Fruit fly (Drosophila melanogaster) whole organism, embryonic: ENCODE results near the gene Nph.

Source experiments
- Atf-2 ChIP-seq: fragments of 200-800 bp; sonication (Bioruptor generic); optimal IDR thresholded peaks from 2 replicates; lab custom pipeline; 2016; ENCODE audit warnings: missing biosample characterization, missing genetic modification characterization
- CG1024 ChIP-seq: fragments of 200-800 bp; sonication (Bioruptor generic); IDR thresholded peaks from 2 replicates; pipeline ENCODE4 v1.3.6; 2022; ENCODE audit warnings: missing biosample characterization, missing genetic modification characterization
- CG13424 ChIP-seq: fragments of 200-800 bp; sonication (Bioruptor generic); optimal IDR thresholded peaks from 2 replicates; lab custom pipeline; 2019; ENCODE audit warnings: missing biosample characterization, mild to moderate bottlenecking, missing genetic modification characterization, moderate library complexity
- CG13775 ChIP-seq: fragments of 200-800 bp; sonication (Bioruptor generic); optimal IDR thresholded peaks from 3 replicates; lab custom pipeline; 2017; ENCODE audit warnings: missing biosample characterization, mild to moderate bottlenecking, missing genetic modification characterization
- CG1603 ChIP-seq: fragments of 200-800 bp; sonication (Bioruptor generic); optimal IDR thresholded peaks from 2 replicates; lab custom pipeline; 2019; ENCODE audit warnings: missing biosample characterization, mild to moderate bottlenecking, missing genetic modification characterization, moderate library complexity
- CG17328 ChIP-seq: fragments of 200-800 bp; sonication (Bioruptor generic); IDR thresholded peaks from 2 replicates; pipeline ENCODE4 v1.3.6; 2022; ENCODE audit warnings: missing biosample characterization, missing genetic modification characterization
- CG2129 ChIP-seq: fragments of 200-800 bp; sonication (Bioruptor generic); IDR thresholded peaks from 2 replicates; pipeline ENCODE4 v1.3.6; 2022; ENCODE audit warnings: missing biosample characterization, missing genetic modification characterization; ENCODE audit not compliant: partially characterized antibody
- CG2712 ChIP-seq: fragments of 200-800 bp; optimal IDR thresholded peaks from 3 replicates; lab custom pipeline; 2019; ENCODE audit warnings: missing biosample characterization, mild to moderate bottlenecking, missing genetic modification characterization, moderate library complexity
- CG4282 ChIP-seq: fragments of 200-800 bp; sonication (Bioruptor generic); optimal IDR thresholded peaks from 2 replicates; lab custom pipeline; 2016; ENCODE audit warnings: missing biosample characterization, missing genetic modification characterization
- CG6765 ChIP-seq: fragments of 200-800 bp; sonication (Bioruptor generic); optimal IDR thresholded peaks from 3 replicates; lab custom pipeline; 2017; ENCODE audit warnings: missing biosample characterization, mild to moderate bottlenecking, missing genetic modification characterization
- CG7928 ChIP-seq: fragments of 200-800 bp; sonication (Bioruptor generic); optimal IDR thresholded peaks from 2 replicates; lab custom pipeline; 2017; ENCODE audit warnings: missing biosample characterization, mild to moderate bottlenecking, missing genetic modification characterization
- CoRest ChIP-seq: fragments of 200-800 bp; sonication (Bioruptor generic); optimal IDR thresholded peaks from 3 replicates; lab custom pipeline; 2018; ENCODE audit warnings: missing biosample characterization, mild to moderate bottlenecking, missing genetic modification characterization, moderate library complexity
- D19B ChIP-seq: fragments of 200-800 bp; sonication (Bioruptor generic); optimal IDR thresholded peaks from 2 replicates; lab custom pipeline; 2017; ENCODE audit warnings: missing biosample characterization, mild to moderate bottlenecking, missing genetic modification characterization
- Dip2 ChIP-seq: fragments of 200-800 bp; sonication (Bioruptor generic); IDR thresholded peaks from 2 replicates; pipeline ENCODE4 v1.3.6; 2022; ENCODE audit warnings: missing biosample characterization, missing genetic modification characterization
- Fer2 ChIP-seq: fragments of 200-800 bp; sonication (Bioruptor generic); optimal IDR thresholded peaks from 2 replicates; lab custom pipeline; 2018; ENCODE audit warnings: missing biosample characterization, mild to moderate bottlenecking, missing genetic modification characterization, moderate library complexity
- HHEX ChIP-seq: fragments of 200-800 bp; sonication (Bioruptor generic); optimal IDR thresholded peaks from 3 replicates; lab custom pipeline; 2017; ENCODE audit warnings: missing biosample characterization, mild to moderate bottlenecking, missing genetic modification characterization, missing genetic modification reagents
- HLH54F ChIP-seq: fragments of 200-800 bp; sonication (Bioruptor generic); optimal IDR thresholded peaks from 3 replicates; lab custom pipeline; 2016; ENCODE audit warnings: missing biosample characterization, missing genetic modification characterization
- Hr51 ChIP-seq, 2 experiments: fragments of 200-800 bp; sonication (Bioruptor generic); optimal IDR thresholded peaks; 2 replicates in 1 of 2; 3 replicates in 1 of 2; lab custom pipeline; 2016 to 2018; ENCODE audit warnings: missing biosample characterization in 2 of 2, missing genetic modification characterization in 2 of 2, mild to moderate bottlenecking in 1 of 2, moderate library complexity in 1 of 2
- Lim3 ChIP-seq: fragments of 200-800 bp; sonication (Bioruptor generic); IDR thresholded peaks from 2 replicates; pipeline ENCODE4 v1.3.6; 2022; ENCODE audit warnings: missing biosample characterization, missing genetic modification characterization
- Mrtf ChIP-seq: fragments of 200-800 bp; sonication (Bioruptor generic); IDR thresholded peaks from 3 replicates; pipeline ENCODE4 v1.3.6; 2022; ENCODE audit warnings: missing biosample characterization, missing genetic modification characterization
- Poxn ChIP-seq: fragments of 200-800 bp; sonication (Bioruptor generic); IDR thresholded peaks from 2 replicates; pipeline ENCODE4 v1.3.6; 2022; ENCODE audit warnings: missing biosample characterization, missing genetic modification characterization
- Rx ChIP-seq: fragments of 200-800 bp; sonication (Bioruptor generic); IDR thresholded peaks from 2 replicates; pipeline ENCODE4 v1.3.6; 2022; ENCODE audit warnings: missing biosample characterization, missing genetic modification characterization
- Sin3A ChIP-seq: fragments of >200 bp; optimal IDR thresholded peaks from 2 replicates; lab custom pipeline; 2018
- Sry-δ ChIP-seq: fragments of 200-800 bp; sonication (Bioruptor generic); optimal IDR thresholded peaks from 2 replicates; lab custom pipeline; 2016; ENCODE audit warnings: missing biosample characterization, missing genetic modification characterization
- Taf1 ChIP-seq: fragments of 200-800 bp; sonication (Bioruptor generic); IDR thresholded peaks from 2 replicates; pipeline ENCODE4 v1.3.6; 2022; ENCODE audit warnings: missing biosample characterization, missing genetic modification characterization
- bsh ChIP-seq, 2 experiments: fragments of 200-800 bp; sonication (Bioruptor generic); optimal IDR thresholded peaks; 2 replicates each; lab custom pipeline; 2017 to 2018; ENCODE audit warnings: mild to moderate bottlenecking in 2 of 2, missing biosample characterization in 2 of 2, missing genetic modification characterization in 2 of 2, moderate library complexity in 1 of 2
- caup ChIP-seq: fragments of 200-800 bp; sonication (Bioruptor generic); optimal IDR thresholded peaks from 3 replicates; lab custom pipeline; 2017; ENCODE audit warnings: missing biosample characterization, mild to moderate bottlenecking, missing genetic modification characterization, moderate library complexity; ENCODE audit not compliant: severe bottlenecking
- chinmo ChIP-seq: fragments of 200-800 bp; sonication (Bioruptor generic); IDR thresholded peaks from 4 replicates; pipeline ENCODE4 v1.3.6; 2022; ENCODE audit warnings: missing biosample characterization, missing genetic modification characterization; ENCODE audit not compliant: partially characterized antibody
- chn ChIP-seq: fragments of 200-800 bp; sonication (Bioruptor generic); optimal IDR thresholded peaks from 2 replicates; lab custom pipeline; 2016; ENCODE audit warnings: missing biosample characterization, missing genetic modification characterization
- crol ChIP-seq: fragments of 200-800 bp; sonication (Bioruptor generic); IDR thresholded peaks from 2 replicates; pipeline ENCODE4 v1.3.6; 2022; ENCODE audit warnings: missing biosample characterization, missing genetic modification characterization
- da ChIP-seq: fragments of 200-800 bp; sonication (Bioruptor generic); optimal IDR thresholded peaks from 2 replicates; lab custom pipeline; 2016; ENCODE audit warnings: missing biosample characterization, missing genetic modification characterization
- exex ChIP-seq: fragments of 200-800 bp; sonication (Bioruptor generic); optimal IDR thresholded peaks from 4 replicates; lab custom pipeline; 2018; ENCODE audit warnings: missing biosample characterization, mild to moderate bottlenecking, missing genetic modification characterization, moderate library complexity
- fd64A ChIP-seq: fragments of 200-800 bp; sonication (Bioruptor generic); optimal IDR thresholded peaks from 3 replicates; lab custom pipeline; 2018; ENCODE audit warnings: missing biosample characterization, mild to moderate bottlenecking, missing genetic modification characterization
- grau ChIP-seq: fragments of 200-800 bp; optimal IDR thresholded peaks from 3 replicates; lab custom pipeline; 2019; ENCODE audit warnings: missing biosample characterization, mild to moderate bottlenecking, missing genetic modification characterization, moderate library complexity
- gsb ChIP-seq: fragments of 200-800 bp; sonication (Bioruptor generic); IDR thresholded peaks from 2 replicates; pipeline ENCODE4 v1.3.6; 2022; ENCODE audit warnings: missing biosample characterization, missing genetic modification characterization
- hth ChIP-seq: fragments of >200 bp; optimal IDR thresholded peaks from 2 replicates; lab custom pipeline; 2017; ENCODE audit warnings: inconsistent platforms
- jing ChIP-seq: fragments of 200-800 bp; sonication (Bioruptor generic); optimal IDR thresholded peaks from 2 replicates; lab custom pipeline; 2018; ENCODE audit warnings: missing biosample characterization, mild to moderate bottlenecking, missing genetic modification characterization
- lmd ChIP-seq: fragments of 200-800 bp; sonication (Bioruptor generic); IDR thresholded peaks from 2 replicates; pipeline ENCODE4 v1.3.6; 2022; ENCODE audit warnings: missing biosample characterization, missing genetic modification characterization
- mirr ChIP-seq: fragments of 200-800 bp; sonication (Bioruptor generic); optimal IDR thresholded peaks from 3 replicates; lab custom pipeline; 2018; ENCODE audit warnings: missing biosample characterization, mild to moderate bottlenecking, missing genetic modification characterization
- pb ChIP-seq: fragments of 200-800 bp; sonication (Bioruptor generic); optimal IDR thresholded peaks from 3 replicates; lab custom pipeline; 2016; ENCODE audit warnings: missing biosample characterization, missing genetic modification characterization
- pho ChIP-seq: fragments of 200-800 bp; sonication (Bioruptor generic); optimal IDR thresholded peaks from 2 replicates; lab custom pipeline; 2016; ENCODE audit warnings: missing biosample characterization, missing genetic modification characterization
- prd ChIP-seq, 3 experiments: fragments of >200 bp in 2 of 3; fragments of 200-800 bp in 1 of 3; sonication (Bioruptor generic) in 1 of 3; optimal IDR thresholded peaks in 2 of 3; IDR thresholded peaks in 1 of 3; 2 replicates in 2 of 3; 3 replicates in 1 of 3; pipeline versions ENCODE4 v1.3.6 to Lab custom; 2017 to 2022; ENCODE audit warnings: missing biosample characterization in 1 of 3, missing genetic modification characterization in 1 of 3
- run ChIP-seq: fragments of 200-800 bp; sonication (Bioruptor generic); optimal IDR thresholded peaks from 3 replicates; lab custom pipeline; 2018; ENCODE audit warnings: missing biosample characterization, mild to moderate bottlenecking, missing genetic modification characterization
- sisA ChIP-seq: fragments of 200-800 bp; sonication (Bioruptor generic); IDR thresholded peaks from 2 replicates; pipeline ENCODE4 v1.3.6; 2022; ENCODE audit warnings: missing biosample characterization, missing genetic modification characterization
- sr ChIP-seq: fragments of 200-800 bp; sonication (Bioruptor generic); IDR thresholded peaks from 3 replicates; pipeline ENCODE4 v1.3.6; 2022; ENCODE audit warnings: missing biosample characterization, missing genetic modification characterization
- tll ChIP-seq, 2 experiments: fragments of 200-800 bp in 1 of 2; fragments of >200 bp in 1 of 2; sonication (Bioruptor generic) in 1 of 2; optimal IDR thresholded peaks; 2 replicates each; lab custom pipeline; 2017 to 2019; ENCODE audit warnings: missing biosample characterization in 2 of 2, missing genetic modification characterization in 2 of 2, mild to moderate bottlenecking in 1 of 2, moderate library complexity in 1 of 2
- trh ChIP-seq: fragments of 200-800 bp; sonication (Bioruptor generic); optimal IDR thresholded peaks from 2 replicates; lab custom pipeline; 2016; ENCODE audit warnings: missing biosample characterization, missing genetic modification characterization
- ttk ChIP-seq: fragments of 200-800 bp; sonication (Bioruptor generic); IDR thresholded peaks from 2 replicates; pipeline ENCODE4 v2.1.2; 2022; ENCODE audit warnings: missing biosample characterization, missing genetic modification characterization
- tx ChIP-seq: fragments of 200-800 bp; sonication (Bioruptor generic); optimal IDR thresholded peaks from 2 replicates; lab custom pipeline; 2016; ENCODE audit warnings: missing biosample characterization, missing genetic modification characterization
- vnd ChIP-seq: fragments of 200-800 bp; sonication (Bioruptor generic); IDR thresholded peaks from 3 replicates; pipeline ENCODE4 v1.3.6; 2022; ENCODE audit warnings: missing biosample characterization, missing genetic modification characterization; ENCODE audit not compliant: partially characterized antibody
- wor ChIP-seq: fragments of 200-800 bp; sonication (Bioruptor generic); IDR thresholded peaks from 2 replicates; pipeline ENCODE4 v1.3.6; 2022; ENCODE audit warnings: missing biosample characterization, missing genetic modification characterization

The Nph gene

dm6 chr3R:29978595-29978994 lies 26.1 kb downstream of the Nph start (continued):
- no peak for TF ChIP-seq crol (GFP tag; lab: Robert Waterston, UW)
- no peak for TF ChIP-seq run (tag; lab: Kevin White, UChicago)
- peak; percentile 37 for TF ChIP-seq caup (GFP tag; lab: Kevin White, UChicago)
- TF ChIP-seq CG17328 (GFP tag; lab: Robert Waterston, UW) = no peak
- no peak for TF ChIP-seq hth (lab: Kevin White, UChicago)
- TF ChIP-seq tll (GFP tag; optimal IDR thresholded peaks at IDR 0.05; lab: Kevin White, UChicago) = no peak
- TF ChIP-seq CG6765 (GFP tag; lab: Kevin White, UChicago) = no peak
- no peak for TF ChIP-seq Poxn (GFP tag; lab: Robert Waterston, UW)
- TF ChIP-seq jing (GFP tag; lab: Kevin White, UChicago) = no peak
- TF ChIP-seq Rx (GFP tag; lab: Robert Waterston, UW) = peak; percentile 23; the same call in 1 of the 2 replicates
- no peak for TF ChIP-seq CG7928
- TF ChIP-seq fd64A (GFP tag; lab: Kevin White, UChicago) = no peak
- no peak for TF ChIP-seq bsh (GFP tag; optimal IDR thresholded peaks at IDR 0.05; lab: Kevin White, UChicago)
- TF ChIP-seq sisA (GFP tag; lab: Robert Waterston, UW) = no peak; the same call in 1 of the 2 replicates
- TF ChIP-seq exex = no peak
- peak; percentile 45 for TF ChIP-seq grau
- no peak; the same call in 1 of the 2 replicates for TF ChIP-seq Taf1
- no peak for TF ChIP-seq CG13775 (GFP tag; lab: Kevin White, UChicago)
- no peak for TF ChIP-seq mirr (GFP tag; lab: Kevin White, UChicago)
- no peak for TF ChIP-seq wor
- no peak for TF ChIP-seq CG2129 (GFP tag; lab: Robert Waterston, UW)
- no peak for TF ChIP-seq HLH54F (GFP tag; lab: Kevin White, UChicago)
- TF ChIP-seq ttk (GFP tag; lab: Robert Waterston, UW) = no peak
- TF ChIP-seq pho (GFP tag; lab: Kevin White, UChicago) = no peak
- TF ChIP-seq HHEX = peak; percentile 41
- no peak for TF ChIP-seq trh (GFP tag; lab: Kevin White, UChicago)
- TF ChIP-seq Dip2 (GFP tag; lab: Robert Waterston, UW) = no peak
- no peak for TF ChIP-seq vnd (GFP tag; lab: Robert Waterston, UW)
- TF ChIP-seq chn = no peak
- no peak for TF ChIP-seq gsb (GFP tag; lab: Robert Waterston, UW)
- no peak for TF ChIP-seq D19B (GFP tag; lab: Kevin White, UChicago)
- no peak for TF ChIP-seq Atf-2 (GFP tag; lab: Kevin White, UChicago)
- TF ChIP-seq Mrtf (GFP tag; lab: Robert Waterston, UW) = no peak
- TF ChIP-seq tx (GFP tag; lab: Kevin White, UChicago) = no peak
- TF ChIP-seq Lim3 (GFP tag; lab: Robert Waterston, UW) = no peak
- no peak for TF ChIP-seq Sin3A
- TF ChIP-seq CG4282 = no peak
- peak; percentile 53 for TF ChIP-seq lmd
- no peak for TF ChIP-seq pb
- no peak for TF ChIP-seq chinmo (GFP tag; lab: Robert Waterston, UW)
- peak; percentile 5 for TF ChIP-seq CG2712
- TF ChIP-seq prd (optimal IDR thresholded peaks at IDR 0.05; lab: Kevin White, UChicago) = no peak
- peak; percentile 22; the same call in 1 of the 3 replicates for TF ChIP-seq prd (GFP tag; IDR thresholded peaks at IDR 0.05; lab: Robert Waterston, UW)
- peak; percentile 26 for TF ChIP-seq CG13424 (tag; lab: Kevin White, UChicago)
- no peak for TF ChIP-seq Fer2 (tag; lab: Kevin White, UChicago)
- TF ChIP-seq Sry-δ (GFP tag; lab: Kevin White, UChicago) = no peak
- TF ChIP-seq Hr51 (GFP tag; optimal IDR thresholded peaks at IDR 0.05; lab: Kevin White, UChicago) = peak in 1 of 2 experiments; percentile 48
- no peak for TF ChIP-seq CG1024
- no peak for TF ChIP-seq sr (GFP tag; lab: Robert Waterston, UW)
- peak; percentile 41 for TF ChIP-seq CG1603 (tag; lab: Kevin White, UChicago)
- no peak for TF ChIP-seq CoRest
- no peak for TF ChIP-seq da
